Worm (Caenorhabditis elegans) whole organism, late embryonic: ENCODE results near the gene sng-1.

Experiments used
- C38D4.7 ChIP-seq: fragments of 200-800 bp; sonication (Bioruptor generic); optimal IDR thresholded peaks from 2 replicates; lab custom pipeline; 2018; ENCODE audit warnings: mild to moderate bottlenecking, missing genetic modification characterization, moderate library complexity, missing compliant biosample characterization
- F13H6.1 ChIP-seq: sonication (generic microtip); optimal IDR thresholded peaks from 2 replicates; lab custom pipeline; 2016; ENCODE audit warnings: missing genetic modification characterization, missing compliant biosample characterization
- ama-1 ChIP-seq: fragments of 150-350 bp; optimal IDR thresholded peaks from 2 replicates; lab custom pipeline; 2014
- ceh-24 ChIP-seq: sonication (generic microtip); optimal IDR thresholded peaks from 2 replicates; lab custom pipeline; 2016; ENCODE audit warnings: mild to moderate bottlenecking, missing genetic modification characterization, missing compliant biosample characterization
- ceh-30 ChIP-seq: fragments of 150-350 bp; optimal IDR thresholded peaks from 2 replicates; lab custom pipeline; 2014; ENCODE audit warnings: missing biosample characterization, missing genetic modification characterization
- ceh-48 ChIP-seq: sonication (generic microtip); optimal IDR thresholded peaks from 2 replicates; lab custom pipeline; 2016; ENCODE audit warnings: missing genetic modification characterization, inconsistent platforms, missing compliant biosample characterization
- che-1 ChIP-seq: sonication (generic microtip); optimal IDR thresholded peaks from 2 replicates; lab custom pipeline; 2016; ENCODE audit warnings: mild to moderate bottlenecking, missing genetic modification characterization, missing compliant biosample characterization
- dve-1 ChIP-seq: sonication (generic microtip); optimal IDR thresholded peaks from 2 replicates; lab custom pipeline; 2017; ENCODE audit warnings: antibody characterized with exemption, mild to moderate bottlenecking, missing genetic modification characterization, missing compliant biosample characterization
- elt-2 ChIP-seq: sonication (generic microtip); optimal IDR thresholded peaks from 2 replicates; lab custom pipeline; 2016; ENCODE audit warnings: missing genetic modification reagents, missing genetic modification characterization, missing compliant biosample characterization
- elt-4 ChIP-seq: sonication (generic microtip); optimal IDR thresholded peaks from 2 replicates; lab custom pipeline; 2016; ENCODE audit warnings: missing genetic modification characterization, missing compliant biosample characterization
- ets-4 ChIP-seq: sonication (generic microtip); optimal IDR thresholded peaks from 2 replicates; lab custom pipeline; 2016; ENCODE audit warnings: missing genetic modification characterization, missing compliant biosample characterization
- fkh-10 ChIP-seq: fragments of 150-350 bp; optimal IDR thresholded peaks from 2 replicates; lab custom pipeline; 2014; ENCODE audit warnings: missing biosample characterization, missing genetic modification reagents, missing genetic modification characterization
- fkh-6 ChIP-seq: sonication (generic microtip); optimal IDR thresholded peaks from 2 replicates; lab custom pipeline; 2016; ENCODE audit warnings: missing genetic modification characterization, missing compliant biosample characterization
- hlh-13 ChIP-seq: fragments of 200-800 bp; sonication (Bioruptor generic); optimal IDR thresholded peaks from 2 replicates; lab custom pipeline; 2018; ENCODE audit warnings: mild to moderate bottlenecking, missing genetic modification characterization, missing compliant biosample characterization
- hlh-15 ChIP-seq: sonication (generic microtip); optimal IDR thresholded peaks from 2 replicates; lab custom pipeline; 2016; ENCODE audit warnings: missing genetic modification characterization, missing compliant biosample characterization
- hlh-6 ChIP-seq: sonication (generic microtip); optimal IDR thresholded peaks from 2 replicates; lab custom pipeline; 2016; ENCODE audit warnings: missing genotype, missing genetic modification characterization, missing compliant biosample characterization
- lim-6 ChIP-seq: sonication (generic microtip); optimal IDR thresholded peaks from 2 replicates; lab custom pipeline; 2016; ENCODE audit warnings: missing genetic modification characterization, missing compliant biosample characterization
- mec-3 ChIP-seq: sonication (generic microtip); optimal IDR thresholded peaks from 2 replicates; lab custom pipeline; 2016; ENCODE audit warnings: borderline replicate concordance, missing genetic modification characterization, missing compliant biosample characterization
- pax-1 ChIP-seq: fragments of 150-350 bp; optimal IDR thresholded peaks from 2 replicates; lab custom pipeline; 2014; ENCODE audit warnings: missing biosample characterization, missing genetic modification characterization
- pha-2 ChIP-seq: sonication (generic microtip); optimal IDR thresholded peaks from 2 replicates; lab custom pipeline; 2017; ENCODE audit warnings: mild to moderate bottlenecking, missing genetic modification characterization, missing compliant biosample characterization
- sdc-2 ChIP-seq: sonication (generic microtip); optimal IDR thresholded peaks from 2 replicates; lab custom pipeline; 2016; ENCODE audit warnings: missing genotype, missing genetic modification characterization, missing compliant biosample characterization
- sox-2 ChIP-seq: fragments of 200-800 bp; sonication (Bioruptor generic); IDR thresholded peaks from 2 replicates; pipeline ENCODE4 v1.3.6; 2022; ENCODE audit warnings: missing genetic modification reagents, missing genetic modification characterization, missing compliant biosample characterization
- sox-4 ChIP-seq: sonication (generic microtip); optimal IDR thresholded peaks from 2 replicates; lab custom pipeline; 2017; ENCODE audit warnings: mild to moderate bottlenecking, missing genetic modification characterization, inconsistent platforms, missing compliant biosample characterization
- tbx-2 ChIP-seq: sonication (generic microtip); optimal IDR thresholded peaks from 2 replicates; lab custom pipeline; 2016; ENCODE audit warnings: missing genetic modification characterization, missing compliant biosample characterization
- unc-3 ChIP-seq, 2 experiments: fragments of 200-800 bp in 1 of 2; sonication (Bioruptor generic) in 1 of 2; sonication (generic microtip) in 1 of 2; conservative IDR thresholded peaks in 1 of 2; optimal IDR thresholded peaks in 1 of 2; 2 replicates each; pipeline versions ENCODE4 v1.3.6 to Lab custom; 2016 to 2022; ENCODE audit warnings: missing compliant biosample characterization in 2 of 2, missing genetic modification characterization in 2 of 2, missing genetic modification reagents in 1 of 2
- unc-42 ChIP-seq: sonication (generic microtip); optimal IDR thresholded peaks from 2 replicates; lab custom pipeline; 2016; ENCODE audit warnings: missing genotype, missing genetic modification characterization, missing compliant biosample characterization
- unc-55 ChIP-seq: sonication (generic microtip); optimal IDR thresholded peaks from 2 replicates; lab custom pipeline; 2017; ENCODE audit warnings: missing biosample characterization, missing genetic modification reagents, missing genetic modification characterization
- unc-86 ChIP-seq: sonication (generic microtip); optimal IDR thresholded peaks from 2 replicates; lab custom pipeline; 2016; ENCODE audit warnings: missing genetic modification characterization, missing compliant biosample characterization
- ztf-16 ChIP-seq: sonication (generic microtip); optimal IDR thresholded peaks from 2 replicates; lab custom pipeline; 2017; ENCODE audit warnings: missing genetic modification characterization, missing compliant biosample characterization

Gene sng-1

ce11 chrX:7314564-7314963 lies 12.8 kb upstream of the sng-1 start:
- no peak for TF ChIP-seq unc-42
- TF ChIP-seq sox-2 (GFP tag; lab: Robert Waterston, UW) = no peak
- TF ChIP-seq ceh-30 = no peak
- no peak for TF ChIP-seq pax-1 (tag; lab: Kevin White, UChicago)
- TF ChIP-seq hlh-13 (GFP tag; lab: Kevin White, UChicago) = no peak

- no peak for TF ChIP-seq sdc-2 (tag; lab: Kevin White, UChicago)
- TF ChIP-seq elt-2 = peak; percentile 10
These were observed 12.1 kb upstream of the sng-1 start, which contains the start of gene spp-3 for ce11 chrX:7315329-7315728. spp-3 (minus strand) TSS chrX:7315353.

ce11 chrX:7316485-7317391 lies 10.7 kb upstream of the sng-1 start, which contains the start of the genes spp-2 and spp-6:
spp-2 (minus strand) TSS chrX:7316818.
spp-6 (plus strand) TSS chrX:7317341.
- no peak for TF ChIP-seq unc-3 (GFP tag; conservative IDR thresholded peaks at IDR 0.05; lab: Robert Waterston, UW)
- no peak for TF ChIP-seq unc-3 (tag; optimal IDR thresholded peaks at IDR 0.05; lab: Kevin White, UChicago)
- no peak for TF ChIP-seq dve-1 (tag; lab: Kevin White, UChicago)
- TF ChIP-seq hlh-6 (tag; lab: Kevin White, UChicago) = no peak
- no peak for TF ChIP-seq ama-1 (lab: Kevin White, UChicago)
- TF ChIP-seq che-1 = no peak
- TF ChIP-seq sox-4 (tag; lab: Kevin White, UChicago) = no peak
- no peak for TF ChIP-seq ztf-16 (tag; lab: Kevin White, UChicago)
- TF ChIP-seq, all 69 proteins: peak for 0

- no peak for TF ChIP-seq unc-55 (GFP tag; lab: Kevin White, UChicago)
- TF ChIP-seq fkh-6 (tag; lab: Kevin White, UChicago) = no peak
- no peak for TF ChIP-seq mec-3 (tag; lab: Kevin White, UChicago)
- no peak for TF ChIP-seq ceh-24 (tag; lab: Kevin White, UChicago)
- TF ChIP-seq dve-1 (tag; lab: Kevin White, UChicago) = no peak
- TF ChIP-seq ceh-48 (tag; lab: Kevin White, UChicago) = no peak
- TF ChIP-seq ets-4 (tag; lab: Kevin White, UChicago) = no peak
- no peak for TF ChIP-seq unc-86 (tag; lab: Kevin White, UChicago)
- TF ChIP-seq C38D4.7 (GFP tag; lab: Kevin White, UChicago) = no peak
- TF ChIP-seq lim-6 (tag; lab: Kevin White, UChicago) = no peak
- no peak for TF ChIP-seq hlh-15 (tag; lab: Kevin White, UChicago)
- TF ChIP-seq ztf-16 (tag; lab: Kevin White, UChicago) = no peak
- TF ChIP-seq sox-4 (tag; lab: Kevin White, UChicago) = no peak
- TF ChIP-seq F13H6.1 (tag; lab: Kevin White, UChicago) = no peak
- TF ChIP-seq fkh-10 (GFP tag; lab: Kevin White, UChicago) = no peak
- no peak for TF ChIP-seq pha-2 (tag; lab: Kevin White, UChicago)
- no peak for TF ChIP-seq ceh-30
- no peak for TF ChIP-seq tbx-2 (tag; lab: Kevin White, UChicago)
- TF ChIP-seq sdc-2 (tag; lab: Kevin White, UChicago) = no peak
- TF ChIP-seq elt-4 (tag; lab: Kevin White, UChicago) = no peak
These were observed 8.8 kb upstream of the sng-1 start, which contains the start of gene spp-4 for ce11 chrX:7318639-7319038. spp-4 (minus strand) TSS chrX:7318756.

ce11 chrX:7320115-7320711 lies 7.2 kb upstream of the sng-1 start, which contains the start of gene spp-5:
spp-5 (minus strand) TSS chrX:7320354.
- TF ChIP-seq elt-2 = peak; percentile 22
- TF ChIP-seq ceh-24 (tag; lab: Kevin White, UChicago) = no peak
